Worm (Caenorhabditis elegans): Measurements from ENCODE around the gene F11E6.11.

F11E6.11 gene

DNA sequence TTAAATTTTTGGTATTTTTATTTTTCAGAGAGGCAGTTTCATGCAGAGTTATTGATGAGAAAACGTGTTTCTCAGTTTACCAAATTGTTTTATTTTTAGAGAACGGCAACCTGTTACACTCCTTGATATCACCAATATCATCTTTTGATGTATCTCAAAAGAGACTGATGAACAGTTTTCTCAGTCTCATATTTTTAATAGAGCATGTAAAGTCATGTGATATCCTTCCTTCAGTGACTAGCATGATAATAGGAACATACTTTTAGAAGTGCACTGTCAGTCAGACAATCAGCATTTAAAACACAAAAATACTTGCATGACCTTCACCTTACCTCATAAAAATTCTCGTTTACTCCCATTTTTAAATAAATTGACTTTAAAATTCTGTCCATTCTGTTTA, at the start of gene F11E6.11:
Gene F11E6.11 (plus strand): TSS at position 325 of the 400 bp plus-strand sequence.
- TF ChIP-seq hlh-30 (tag; optimal IDR thresholded peaks at IDR 0.05; ENCODE audit: insufficient read depth) = peak; percentile 77
- no peak for TF ChIP-seq nhr-25 (tag; optimal IDR thresholded peaks at IDR 0.05; ENCODE audit: borderline replicate concordance, insufficient read depth)
- TF ChIP-seq hlh-11 (tag; optimal IDR thresholded peaks at IDR 0.05) = peak; percentile 4
- peak in 1 of 2 experiments; percentile 20 for TF ChIP-seq mdl-1 (tag; optimal IDR thresholded peaks at IDR 0.05)
- TF ChIP-seq dve-1 (tag; optimal IDR thresholded peaks at IDR 0.05; ENCODE audit: insufficient read depth) = peak; percentile 40
- no peak for TF ChIP-seq nhr-77 (tag; optimal IDR thresholded peaks at IDR 0.05)
- peak; percentile 23 for TF ChIP-seq nhr-28 (tag; optimal IDR thresholded peaks at IDR 0.05)

DNA sequence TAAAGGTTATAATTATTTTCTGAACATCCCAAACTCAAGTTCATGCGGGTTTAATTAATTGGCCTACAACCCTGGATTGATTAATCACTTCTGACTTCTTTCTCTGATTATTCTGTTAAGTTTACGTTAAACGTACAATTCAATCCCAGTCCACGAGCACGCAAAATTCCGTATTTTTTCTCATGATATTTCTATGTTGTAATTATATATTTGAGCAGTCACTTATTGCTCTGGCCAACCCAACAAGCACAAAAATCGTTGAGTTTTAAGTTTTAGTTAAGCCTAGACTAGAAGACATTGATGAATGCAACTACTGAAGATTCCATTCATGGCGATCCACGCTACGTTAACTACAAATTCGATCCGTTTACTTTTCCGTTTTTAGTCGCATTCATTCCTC, 46.7 kb upstream of the F11E6.11 start, which contains the start of gene sru-15:
Gene sru-15 (plus strand): TSS at position 301 of the 400 bp plus-strand sequence.
- no peak for TF ChIP-seq zfp-3 (GFP tag; conservative IDR thresholded peaks at IDR 0.05)
- no peak for TF ChIP-seq madf-5 (GFP tag; IDR thresholded peaks at IDR 0.05)
- no peak for TF ChIP-seq php-3 (GFP tag; IDR thresholded peaks at IDR 0.05)
- no peak for TF ChIP-seq egl-43 (GFP tag; IDR thresholded peaks at IDR 0.05)
- no peak for TF ChIP-seq T20F7.1 (GFP tag; optimal IDR thresholded peaks at IDR 0.05)
- TF ChIP-seq dmd-8 (GFP tag; IDR thresholded peaks at IDR 0.05) = no peak
- no peak for TF ChIP-seq ceh-28 (tag; optimal IDR thresholded peaks at IDR 0.05)
- TF ChIP-seq sdz-12 (GFP tag; optimal IDR thresholded peaks at IDR 0.05) = no peak
- no peak for TF ChIP-seq lin-39 (tag; optimal IDR thresholded peaks at IDR 0.05)
- no peak for TF ChIP-seq vab-7 (GFP tag; IDR thresholded peaks at IDR 0.05)
- no peak for TF ChIP-seq zip-11 (GFP tag; IDR thresholded peaks at IDR 0.05)
- no peak for TF ChIP-seq nhr-28 (tag; optimal IDR thresholded peaks at IDR 0.05)
- no peak for TF ChIP-seq ZK546.5 (tag; optimal IDR thresholded peaks at IDR 0.05)
- no peak for TF ChIP-seq nhr-10 (tag; optimal IDR thresholded peaks at IDR 0.05)
- TF ChIP-seq snpc-4 (tag; optimal IDR thresholded peaks at IDR 0.05) = no peak
- TF ChIP-seq tag-97 (GFP tag; IDR thresholded peaks at IDR 0.05) = no peak
- TF ChIP-seq daf-8 (GFP tag; IDR thresholded peaks at IDR 0.05) = no peak
- TF ChIP-seq nhr-77 (tag; optimal IDR thresholded peaks at IDR 0.05) = no peak
- TF ChIP-seq mdt-29 (GFP tag; IDR thresholded peaks at IDR 0.05) = no peak

DNA sequence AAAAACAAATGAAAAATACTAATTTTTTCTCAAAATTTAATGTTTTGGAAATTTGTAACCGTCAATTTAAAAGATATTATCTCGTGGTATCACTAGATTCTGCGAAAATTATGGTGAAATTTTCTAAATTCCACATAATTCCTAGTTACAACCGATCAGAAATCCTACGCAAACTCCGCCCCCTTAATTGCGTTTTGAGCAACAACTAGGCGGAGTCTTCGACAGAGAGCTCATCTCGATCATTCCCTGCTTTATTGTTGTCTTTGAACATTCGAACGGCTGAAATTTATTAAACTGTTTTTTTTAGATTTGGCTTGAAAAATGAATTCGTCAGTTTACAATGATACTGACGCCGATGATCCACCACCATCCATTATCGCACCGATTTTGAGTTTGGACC, 43.2 kb upstream of the F11E6.11 start, which contains the start of gene T02D1.4:
Gene T02D1.4 (plus strand): TSS at position 301 of the 400 bp plus-strand sequence.
- TF ChIP-seq unc-62 (GFP tag; optimal IDR thresholded peaks at IDR 0.05 in 1 of 2) (no peak), unc-62 (tag; optimal IDR thresholded peaks at IDR 0.05) (no peak), spr-1 (tag; optimal IDR thresholded peaks at IDR 0.05) (no peak), nhr-11 (tag; optimal IDR thresholded peaks at IDR 0.05) (no peak)

DNA sequence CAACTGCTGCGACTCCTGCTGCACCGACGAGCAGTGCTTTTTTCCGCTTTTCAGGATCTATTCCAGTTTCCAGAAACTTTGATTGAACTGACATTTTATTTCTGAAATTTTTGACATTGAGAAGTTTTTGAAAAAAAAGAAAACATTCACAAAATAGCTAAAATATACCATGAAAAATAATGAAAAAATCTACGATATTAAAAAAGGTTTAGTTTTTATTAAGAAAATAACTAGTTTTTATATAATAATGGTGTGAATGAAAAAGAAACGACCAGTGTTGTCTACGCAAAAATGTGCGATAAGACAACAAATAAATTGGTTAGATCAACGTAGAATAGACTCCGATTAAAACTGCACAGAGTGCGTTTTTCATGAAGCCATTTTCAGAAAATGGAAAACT, 37.1 kb upstream of the F11E6.11 start, which contains the start of gene pmp-4:
Gene pmp-4 (minus strand): TSS at position 101 of the 400 bp plus-strand sequence.
- TF ChIP-seq daf-16 (GFP tag; optimal IDR thresholded peaks at IDR 0.05) (no peak), daf-16 (tag; optimal IDR thresholded peaks at IDR 0.05) (peak; percentile 55), duxl-1 (tag; optimal IDR thresholded peaks at IDR 0.05; ENCODE audit: poor library complexity) (no peak), nhr-28 (tag; optimal IDR thresholded peaks at IDR 0.05) (peak; percentile 34), pqm-1 (tag; optimal IDR thresholded peaks at IDR 0.05) (peak; percentile 40)

DNA sequence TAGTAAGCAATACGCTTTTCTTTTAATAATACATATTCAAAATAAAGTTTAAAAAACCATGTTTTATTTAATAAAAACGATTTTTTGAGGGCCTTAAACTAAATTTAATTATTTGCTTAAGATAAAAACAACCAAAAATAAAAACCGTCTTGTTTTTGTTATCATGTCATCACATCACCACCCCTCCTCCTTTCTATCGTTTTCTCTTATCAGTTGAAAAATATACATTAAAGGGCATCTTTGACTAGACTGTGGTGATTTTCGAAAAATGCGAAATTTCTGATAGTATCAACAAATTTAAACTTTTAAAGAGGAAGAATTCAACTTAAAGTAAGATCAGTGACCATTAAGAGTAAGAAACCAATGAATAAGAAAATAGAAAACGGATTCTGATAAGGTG, 36.5 kb upstream of the F11E6.11 start:
- TF ChIP-seq nhr-111 (GFP tag; optimal IDR thresholded peaks at IDR 0.05) (no peak), zfp-3 (GFP tag; conservative IDR thresholded peaks at IDR 0.05) (no peak), dve-1 (tag; optimal IDR thresholded peaks at IDR 0.05; ENCODE audit: insufficient read depth) (peak; percentile 55), ztf-7 (tag; optimal IDR thresholded peaks at IDR 0.05) (peak; percentile 73), nhr-77 (tag; optimal IDR thresholded peaks at IDR 0.05) (peak; percentile 60), nhr-28 (tag; optimal IDR thresholded peaks at IDR 0.05) (peak; percentile 56), daf-16 (GFP tag; optimal IDR thresholded peaks at IDR 0.05) (no peak), daf-16 (tag; optimal IDR thresholded peaks at IDR 0.05) (peak; percentile 82), pqm-1 (tag; optimal IDR thresholded peaks at IDR 0.05) (peak; percentile 9)

All from whole organism, L4 larva.